Fruit fly (Drosophila melanogaster) whole organism, embryonic: Measurements from ENCODE around the gene dx.

Experiments
- CG11398 ChIP-seq: fragments of 200-800 bp; sonication (Bioruptor generic); optimal IDR thresholded peaks from 2 replicates; lab custom pipeline; 2016; ENCODE audit warnings: missing biosample characterization, missing genetic modification characterization
- CG11560 ChIP-seq: fragments of 200-800 bp; sonication (Bioruptor generic); IDR thresholded peaks from 3 replicates; pipeline ENCODE4 v1.3.6; 2022; ENCODE audit warnings: missing biosample characterization, missing genetic modification characterization
- CG12391 ChIP-seq: fragments of 200-800 bp; sonication (Bioruptor generic); optimal IDR thresholded peaks from 3 replicates; lab custom pipeline; 2018; ENCODE audit warnings: missing biosample characterization, mild to moderate bottlenecking, missing genetic modification characterization, moderate library complexity
- CG13624 ChIP-seq: fragments of 200-800 bp; sonication (Bioruptor generic); optimal IDR thresholded peaks from 2 replicates; lab custom pipeline; 2016; ENCODE audit warnings: missing biosample characterization, missing genetic modification characterization
- CG14014 ChIP-seq: fragments of 200-800 bp; sonication (Bioruptor generic); IDR thresholded peaks from 2 replicates; pipeline ENCODE4 v1.3.6; 2022; ENCODE audit warnings: missing biosample characterization, missing genetic modification characterization
- CG15269 ChIP-seq: fragments of 200-800 bp; sonication (Bioruptor generic); optimal IDR thresholded peaks from 2 replicates; lab custom pipeline; 2018; ENCODE audit warnings: missing biosample characterization, mild to moderate bottlenecking, missing genetic modification characterization, moderate library complexity
- CG15514 ChIP-seq: fragments of 200-800 bp; sonication (Bioruptor generic); optimal IDR thresholded peaks from 3 replicates; lab custom pipeline; 2017; ENCODE audit warnings: missing biosample characterization, missing genetic modification characterization, mild to moderate bottlenecking, moderate library complexity, missing genetic modification reagents
- CG1647 ChIP-seq: fragments of 200-800 bp; sonication (Bioruptor generic); optimal IDR thresholded peaks from 3 replicates; lab custom pipeline; 2016; ENCODE audit warnings: missing biosample characterization, missing genetic modification characterization
- CG17359 ChIP-seq: fragments of 200-800 bp; sonication (Bioruptor generic); optimal IDR thresholded peaks from 3 replicates; lab custom pipeline; 2018; ENCODE audit warnings: missing biosample characterization, mild to moderate bottlenecking, missing genetic modification characterization, moderate library complexity
- CG17612 ChIP-seq: fragments of 200-800 bp; sonication (Bioruptor generic); IDR thresholded peaks from 2 replicates; pipeline ENCODE4 v1.3.6; 2022; ENCODE audit warnings: missing biosample characterization, missing genetic modification characterization
- CG1832 ChIP-seq: fragments of 200-800 bp; sonication (Bioruptor generic); optimal IDR thresholded peaks from 2 replicates; lab custom pipeline; 2017; ENCODE audit warnings: missing biosample characterization, mild to moderate bottlenecking, missing genetic modification characterization, inconsistent platforms
- CG18599 ChIP-seq: fragments of 200-800 bp; sonication (Bioruptor generic); optimal IDR thresholded peaks from 3 replicates; lab custom pipeline; 2017; ENCODE audit warnings: missing biosample characterization, missing genetic modification characterization, mild to moderate bottlenecking, moderate library complexity, missing genetic modification reagents
- CG18764 ChIP-seq: fragments of 200-800 bp; sonication (Bioruptor generic); optimal IDR thresholded peaks from 3 replicates; lab custom pipeline; 2016; ENCODE audit warnings: missing biosample characterization, missing genetic modification characterization
- CG2678 ChIP-seq: fragments of 200-800 bp; sonication (Bioruptor generic); optimal IDR thresholded peaks from 3 replicates; lab custom pipeline; 2019; ENCODE audit warnings: missing biosample characterization, mild to moderate bottlenecking, missing genetic modification characterization, moderate library complexity
- CG2712 ChIP-seq: fragments of 200-800 bp; optimal IDR thresholded peaks from 3 replicates; lab custom pipeline; 2019; ENCODE audit warnings: missing biosample characterization, mild to moderate bottlenecking, missing genetic modification characterization, moderate library complexity
- CG5245 ChIP-seq: fragments of 200-800 bp; sonication (Bioruptor generic); optimal IDR thresholded peaks from 3 replicates; lab custom pipeline; 2016; ENCODE audit warnings: missing biosample characterization, missing genetic modification characterization
- CG6689 ChIP-seq: fragments of 200-800 bp; sonication (Bioruptor generic); IDR thresholded peaks from 2 replicates; pipeline ENCODE4 v1.3.6; 2022; ENCODE audit warnings: missing biosample characterization, missing genetic modification characterization
- CG8281 ChIP-seq: fragments of 200-800 bp; sonication (Bioruptor generic); optimal IDR thresholded peaks from 2 replicates; lab custom pipeline; 2018; ENCODE audit warnings: missing biosample characterization, mild to moderate bottlenecking, missing genetic modification characterization, moderate library complexity
- Dip2 ChIP-seq: fragments of 200-800 bp; sonication (Bioruptor generic); IDR thresholded peaks from 2 replicates; pipeline ENCODE4 v1.3.6; 2022; ENCODE audit warnings: missing biosample characterization, missing genetic modification characterization
- Dp ChIP-seq: fragments of 200-800 bp; sonication (Bioruptor generic); optimal IDR thresholded peaks from 2 replicates; lab custom pipeline; 2018; ENCODE audit warnings: missing biosample characterization, mild to moderate bottlenecking, missing genetic modification characterization, moderate library complexity
- Fer3 ChIP-seq: fragments of 200-800 bp; sonication (Bioruptor generic); optimal IDR thresholded peaks from 2 replicates; lab custom pipeline; 2018; ENCODE audit warnings: missing biosample characterization, mild to moderate bottlenecking, missing genetic modification characterization, moderate library complexity
- Hmr ChIP-seq: fragments of 200-800 bp; sonication (Bioruptor generic); optimal IDR thresholded peaks from 3 replicates; lab custom pipeline; 2017; ENCODE audit warnings: mild to moderate bottlenecking, missing biosample characterization, missing genetic modification reagents, missing genetic modification characterization
- Hr51 ChIP-seq, 2 experiments: fragments of 200-800 bp; sonication (Bioruptor generic); optimal IDR thresholded peaks; 2 replicates in 1 of 2; 3 replicates in 1 of 2; lab custom pipeline; 2016 to 2018; ENCODE audit warnings: missing biosample characterization in 2 of 2, missing genetic modification characterization in 2 of 2, mild to moderate bottlenecking in 1 of 2, moderate library complexity in 1 of 2
- Med ChIP-seq: fragments of 200-800 bp; sonication (Bioruptor generic); peaks from one replicate; lab custom pipeline; 2016; ENCODE audit warnings: missing biosample characterization, missing genetic modification characterization, mild to moderate bottlenecking, inconsistent platforms, moderate library complexity
- NC2α ChIP-seq: fragments of 200-800 bp; sonication (Bioruptor generic); optimal IDR thresholded peaks from 2 replicates; lab custom pipeline; 2016; ENCODE audit warnings: missing biosample characterization, missing genetic modification characterization
- NK7.1 ChIP-seq: fragments of 200-800 bp; sonication (Bioruptor generic); optimal IDR thresholded peaks from 3 replicates; lab custom pipeline; 2016; ENCODE audit warnings: missing biosample characterization, missing genetic modification characterization
- Ptx1 ChIP-seq: fragments of 200-800 bp; sonication (Bioruptor generic); IDR thresholded peaks from 2 replicates; pipeline ENCODE4 v1.3.6; 2022; ENCODE audit warnings: missing biosample characterization, missing genetic modification characterization
- ara ChIP-seq: fragments of 200-800 bp; sonication (Bioruptor generic); IDR thresholded peaks from 2 replicates; pipeline ENCODE4 v1.3.6; 2022; ENCODE audit warnings: missing biosample characterization, missing genetic modification characterization
- ase ChIP-seq: fragments of 200-800 bp; sonication (Bioruptor generic); IDR thresholded peaks from 3 replicates; pipeline ENCODE4 v1.3.6; 2022; ENCODE audit warnings: missing biosample characterization, missing genetic modification characterization
- cg ChIP-seq: fragments of 200-800 bp; sonication (Bioruptor generic); optimal IDR thresholded peaks from 3 replicates; lab custom pipeline; 2019; ENCODE audit warnings: missing biosample characterization, mild to moderate bottlenecking, missing genetic modification characterization, moderate library complexity
- chn ChIP-seq: fragments of 200-800 bp; sonication (Bioruptor generic); optimal IDR thresholded peaks from 2 replicates; lab custom pipeline; 2016; ENCODE audit warnings: missing biosample characterization, missing genetic modification characterization
- cwo ChIP-seq: fragments of 200-800 bp; sonication (Bioruptor generic); optimal IDR thresholded peaks from 3 replicates; lab custom pipeline; 2017; ENCODE audit warnings: missing biosample characterization, missing genetic modification characterization, mild to moderate bottlenecking, moderate library complexity, missing genetic modification reagents
- dmrt11E ChIP-seq: fragments of 200-800 bp; sonication (Bioruptor generic); optimal IDR thresholded peaks from 3 replicates; lab custom pipeline; 2018; ENCODE audit warnings: missing biosample characterization, mild to moderate bottlenecking, missing genetic modification characterization, moderate library complexity
- dmrt99B ChIP-seq: fragments of 200-800 bp; sonication (Bioruptor generic); optimal IDR thresholded peaks from 2 replicates; lab custom pipeline; 2018; ENCODE audit warnings: missing biosample characterization, mild to moderate bottlenecking, missing genetic modification characterization, moderate library complexity
- dysf ChIP-seq: fragments of 200-800 bp; sonication (Bioruptor generic); IDR thresholded peaks from 3 replicates; pipeline ENCODE4 v1.3.6; 2022; ENCODE audit warnings: missing biosample characterization, missing genetic modification characterization
- esg ChIP-seq: fragments of 200-800 bp; sonication (Bioruptor generic); conservative IDR thresholded peaks from 2 replicates; pipeline ENCODE4 v1.3.6; 2022; ENCODE audit warnings: missing biosample characterization, missing genetic modification characterization
- ftz-f1 ChIP-seq: fragments of 200-800 bp; sonication (Bioruptor generic); optimal IDR thresholded peaks from 2 replicates; lab custom pipeline; 2016; ENCODE audit warnings: missing biosample characterization, missing genetic modification characterization
- gem ChIP-seq: fragments of 200-800 bp; sonication (Bioruptor generic); optimal IDR thresholded peaks from 2 replicates; lab custom pipeline; 2019; ENCODE audit warnings: missing biosample characterization, mild to moderate bottlenecking, missing genetic modification characterization, moderate library complexity
- grau ChIP-seq: fragments of 200-800 bp; optimal IDR thresholded peaks from 3 replicates; lab custom pipeline; 2019; ENCODE audit warnings: missing biosample characterization, mild to moderate bottlenecking, missing genetic modification characterization, moderate library complexity
- knrl ChIP-seq: fragments of 200-800 bp; sonication (Bioruptor generic); IDR thresholded peaks from 3 replicates; pipeline ENCODE4 v1.3.6; 2022; ENCODE audit warnings: missing biosample characterization, missing genetic modification characterization; ENCODE audit not compliant: partially characterized antibody
- luna ChIP-seq: fragments of 200-800 bp; sonication (Bioruptor generic); optimal IDR thresholded peaks from 2 replicates; lab custom pipeline; 2016; ENCODE audit warnings: missing biosample characterization, missing genetic modification characterization
- pan ChIP-seq, 4 experiments: fragments of >200 bp in 3 of 4; fragments of 200-800 bp in 1 of 4; sonication (Bioruptor generic) in 1 of 4; optimal IDR thresholded peaks in 3 of 4; IDR thresholded peaks in 1 of 4; 2 replicates each; pipeline versions ENCODE4 v1.3.6 to Lab custom; 2017 to 2022; ENCODE audit warnings: missing biosample characterization in 2 of 4, missing genetic modification characterization in 2 of 4, mixed read lengths in 1 of 4
- pfk ChIP-seq: fragments of 200-800 bp; sonication (Bioruptor generic); optimal IDR thresholded peaks from 2 replicates; lab custom pipeline; 2018; ENCODE audit warnings: missing biosample characterization, mild to moderate bottlenecking, missing genetic modification characterization, moderate library complexity
- psq ChIP-seq: fragments of 200-800 bp; sonication (Bioruptor generic); optimal IDR thresholded peaks from 2 replicates; lab custom pipeline; 2017; ENCODE audit warnings: missing biosample characterization, missing genetic modification characterization
- pzg ChIP-seq: fragments of 200-800 bp; sonication (Bioruptor generic); optimal IDR thresholded peaks from 3 replicates; lab custom pipeline; 2018; ENCODE audit warnings: missing biosample characterization, mild to moderate bottlenecking, missing genetic modification characterization, moderate library complexity
- row ChIP-seq: fragments of 200-800 bp; sonication (Bioruptor generic); IDR thresholded peaks from 3 replicates; pipeline ENCODE4 v1.3.6; 2022; ENCODE audit warnings: missing biosample characterization, missing genetic modification characterization
- tin ChIP-seq: fragments of 200-800 bp; sonication (Bioruptor generic); optimal IDR thresholded peaks from 3 replicates; lab custom pipeline; 2016; ENCODE audit warnings: missing biosample characterization, missing genetic modification characterization
- trh ChIP-seq: fragments of 200-800 bp; sonication (Bioruptor generic); optimal IDR thresholded peaks from 2 replicates; lab custom pipeline; 2016; ENCODE audit warnings: missing biosample characterization, missing genetic modification characterization
- tx ChIP-seq: fragments of 200-800 bp; sonication (Bioruptor generic); optimal IDR thresholded peaks from 2 replicates; lab custom pipeline; 2016; ENCODE audit warnings: missing biosample characterization, missing genetic modification characterization

Gene dx

dm6 chrX:6528508-6528998 lies 5.2 kb upstream of the dx start, which contains the start of gene Agxt (continued):
- TF ChIP-seq CG18764 (GFP tag; lab: Kevin White, UChicago) = no peak
- no peak for TF ChIP-seq NC2α (GFP tag; lab: Kevin White, UChicago)
- no peak for TF ChIP-seq pfk (GFP tag; lab: Kevin White, UChicago)
- TF ChIP-seq CG15269 (tag; lab: Kevin White, UChicago) = peak; percentile 15
- peak; percentile 37 for TF ChIP-seq CG18599 (GFP tag; lab: Kevin White, UChicago)
- peak; percentile 23 for TF ChIP-seq ftz-f1 (GFP tag; lab: Kevin White, UChicago)
- no peak for TF ChIP-seq chn (GFP tag; lab: Kevin White, UChicago)
- peak in 1 of 2 experiments; percentile 16 for TF ChIP-seq Hr51 (GFP tag; optimal IDR thresholded peaks at IDR 0.05; lab: Kevin White, UChicago)
- TF ChIP-seq CG1832 (GFP tag; lab: Kevin White, UChicago) = no peak
- TF ChIP-seq pzg (GFP tag; lab: Kevin White, UChicago) = no peak
- TF ChIP-seq CG15514 = no peak
- TF ChIP-seq Hmr (GFP tag; lab: Kevin White, UChicago) = peak; percentile 28
- TF ChIP-seq trh = no peak
- TF ChIP-seq CG5245 = no peak
- TF ChIP-seq pan (optimal IDR thresholded peaks at IDR 0.05; lab: Kevin White, UChicago) = no peak
- peak in 1 of 2 experiments; percentile 23 for TF ChIP-seq pan (GFP tag; optimal IDR thresholded peaks at IDR 0.05 in 1 of 2, IDR thresholded peaks at IDR 0.05 in 1 of 2)
- peak; percentile 75 for TF ChIP-seq Med (GFP tag; lab: Kevin White, UChicago)
- TF ChIP-seq CG11398 (GFP tag; lab: Kevin White, UChicago) = no peak
- no peak for TF ChIP-seq Dp (GFP tag; lab: Kevin White, UChicago)
- 0 out of 3 replicates have a peak, but pooled peaks have one; percentile 17 for TF ChIP-seq dysf (GFP tag; lab: Robert Waterston, UW)
- peak; percentile 33 for TF ChIP-seq cwo (GFP tag; lab: Kevin White, UChicago)
- peak; percentile 7 for TF ChIP-seq CG2712
- peak; percentile 44 for TF ChIP-seq gem (tag; lab: Kevin White, UChicago)
- TF ChIP-seq psq (GFP tag; lab: Kevin White, UChicago) = no peak
- TF ChIP-seq tin (GFP tag; lab: Kevin White, UChicago) = no peak
- peak; percentile 21 for TF ChIP-seq CG12391 (tag; lab: Kevin White, UChicago)
- no peak for TF ChIP-seq CG8281 (tag; lab: Kevin White, UChicago)
- no peak for TF ChIP-seq knrl
- no peak for TF ChIP-seq CG11560 (tag; lab: Robert Waterston, UW)
- TF ChIP-seq ase = no peak
- no peak for TF ChIP-seq CG17612 (GFP tag; lab: Robert Waterston, UW)
- TF ChIP-seq NK7.1 (GFP tag; lab: Kevin White, UChicago) = no peak
- no peak for TF ChIP-seq Dip2 (GFP tag; lab: Robert Waterston, UW)
- peak; percentile 30 for TF ChIP-seq grau (tag; lab: Kevin White, UChicago)
- TF ChIP-seq row = peak; percentile 61
- no peak for TF ChIP-seq CG1647 (GFP tag; lab: Kevin White, UChicago)
- no peak for TF ChIP-seq Fer3
- TF ChIP-seq ara = peak; percentile 36; the same call in 1 of the 2 replicates
- no peak for TF ChIP-seq dmrt11E
- peak; percentile 27 for TF ChIP-seq dmrt99B
- peak; percentile 32 for TF ChIP-seq CG13624
- peak; percentile 44 for TF ChIP-seq CG2678 (tag; lab: Kevin White, UChicago)
- TF ChIP-seq CG6689 (GFP tag; lab: Robert Waterston, UW) = 0 out of 2 replicates have a peak, but pooled peaks have one; percentile 19
- peak; percentile 53 for TF ChIP-seq Ptx1 (GFP tag; lab: Robert Waterston, UW)
- 0 out of 2 replicates have a peak, but pooled peaks have one; percentile 10 for TF ChIP-seq CG14014 (GFP tag; lab: Robert Waterston, UW)
- TF ChIP-seq luna (GFP tag; lab: Kevin White, UChicago) = no peak
- no peak for TF ChIP-seq cg (GFP tag; lab: Kevin White, UChicago)
- 0 out of 2 replicates have a peak, but pooled peaks have one; percentile 6 for TF ChIP-seq esg (GFP tag; lab: Robert Waterston, UW)
- TF ChIP-seq CG17359 (tag; lab: Kevin White, UChicago) = peak; percentile 19
- TF ChIP-seq tx (GFP tag; lab: Kevin White, UChicago) = no peak
